Worm (Caenorhabditis elegans) whole organism, early embryonic: ENCODE measurements around the gene lgmn-1.

Source experiments
- F13C5.2 ChIP-seq: sonication (generic microtip); optimal IDR thresholded peaks from 2 replicates; lab custom pipeline; 2017; ENCODE audit warnings: mild to moderate bottlenecking, missing genetic modification characterization, inconsistent platforms, missing compliant biosample characterization
- ama-1 ChIP-seq: fragments of 150-350 bp; optimal IDR thresholded peaks from 2 replicates; lab custom pipeline; 2014
- ceh-36 ChIP-seq: sonication (generic microtip); optimal IDR thresholded peaks from 2 replicates; lab custom pipeline; 2016; ENCODE audit warnings: missing genetic modification characterization, inconsistent platforms, missing compliant biosample characterization
- ets-7 ChIP-seq: sonication (generic microtip); optimal IDR thresholded peaks from 2 replicates; lab custom pipeline; 2016; ENCODE audit warnings: missing genotype, missing genetic modification characterization, missing compliant biosample characterization
- flt-1 ChIP-seq: fragments of 200-800 bp; sonication (Bioruptor generic); IDR thresholded peaks from 2 replicates; pipeline ENCODE4 v1.3.6; 2022; ENCODE audit warnings: missing genetic modification characterization, missing compliant biosample characterization
- hmbx-1 ChIP-seq: sonication (generic microtip); optimal IDR thresholded peaks from 2 replicates; lab custom pipeline; 2016; ENCODE audit warnings: mild to moderate bottlenecking, missing genetic modification characterization, missing compliant biosample characterization
- hmg-4 ChIP-seq: fragments of 200-800 bp; sonication (Bioruptor generic); optimal IDR thresholded peaks from 2 replicates; lab custom pipeline; 2018; ENCODE audit warnings: mild to moderate bottlenecking, missing genetic modification characterization, missing compliant biosample characterization
- hnd-1 ChIP-seq: sonication (generic microtip); optimal IDR thresholded peaks from 2 replicates; lab custom pipeline; 2016; ENCODE audit warnings: missing genetic modification characterization, missing compliant biosample characterization
- pes-1 ChIP-seq: fragments of 200-800 bp; sonication (Bioruptor generic); IDR thresholded peaks from 2 replicates; pipeline ENCODE4 v1.3.6; 2022; ENCODE audit warnings: missing genetic modification reagents, missing genetic modification characterization, missing compliant biosample characterization
- scrt-1 ChIP-seq: fragments of 200-800 bp; sonication (Bioruptor generic); IDR thresholded peaks from 2 replicates; pipeline ENCODE4 v1.3.6; 2022; ENCODE audit warnings: missing genetic modification characterization, missing compliant biosample characterization
- sea-1 ChIP-seq: fragments of 200-800 bp; sonication (Bioruptor generic); conservative IDR thresholded peaks from 2 replicates; pipeline ENCODE4 v1.3.6; 2022; ENCODE audit warnings: missing genetic modification characterization, missing compliant biosample characterization
- tbx-11 ChIP-seq: fragments of 200-800 bp; sonication (Bioruptor generic); IDR thresholded peaks from 2 replicates; pipeline ENCODE4 v1.3.6; 2022; ENCODE audit warnings: missing genetic modification characterization, missing compliant biosample characterization
- tra-4 ChIP-seq: sonication (generic microtip); optimal IDR thresholded peaks from 2 replicates; lab custom pipeline; 2017; ENCODE audit warnings: missing genetic modification characterization, missing compliant biosample characterization

DNA sequence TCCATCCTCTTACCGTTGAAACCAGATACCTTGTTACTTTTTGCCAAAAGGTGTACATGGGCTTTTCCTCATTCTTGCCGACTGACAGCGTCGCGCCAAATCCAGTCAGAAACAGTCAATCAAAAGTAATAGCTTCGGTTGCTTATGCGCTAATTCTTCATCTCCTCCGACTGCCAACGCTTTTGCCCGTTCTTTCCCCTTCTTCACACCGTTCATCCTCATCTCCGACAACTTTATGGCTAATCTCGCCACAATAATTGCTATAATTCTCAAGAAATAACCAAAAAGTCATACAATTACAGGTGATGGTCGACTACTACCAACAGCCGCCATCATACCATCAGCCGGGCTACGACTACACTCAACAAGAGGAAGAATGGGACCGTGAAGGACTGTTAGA lies 34.7 kb upstream of the lgmn-1 start, which contains the start of gene atn-1:
- TF ChIP-seq scrt-1 (GFP tag; lab: Robert Waterston, UW) (no peak), hmbx-1 (tag; lab: Kevin White, UChicago) (no peak), tbx-11 (no peak), ama-1 (lab: Kevin White, UChicago) (no peak), sea-1 (no peak), hnd-1 (no peak), ets-7 (tag; lab: Kevin White, UChicago) (no peak), tra-4 (no peak), hmg-4 (GFP tag; lab: Kevin White, UChicago) (no peak), ceh-36 (tag; lab: Kevin White, UChicago) (no peak), F13C5.2 (tag; lab: Kevin White, UChicago) (no peak), pes-1 (GFP tag; lab: Robert Waterston, UW) (no peak), flt-1 (GFP tag; lab: Robert Waterston, UW) (no peak)
